Worm (Caenorhabditis elegans) whole organism, young adult: Measurements from ENCODE around the gene F21H7.5.

Experiments used
- ceh-100 ChIP-seq: fragments of 200-800 bp; sonication (Bioruptor generic); IDR thresholded peaks from 2 replicates; pipeline ENCODE4 v1.3.6; 2022; ENCODE audit warnings: missing genetic modification reagents, missing genetic modification characterization, missing compliant biosample characterization
- lin-54 ChIP-seq: fragments of 200-800 bp; sonication (Bioruptor generic); optimal IDR thresholded peaks from 2 replicates; lab custom pipeline; 2018; ENCODE audit warnings: mild to moderate bottlenecking, missing genetic modification characterization, missing compliant biosample characterization
- mel-28 ChIP-seq: sonication (generic microtip); optimal IDR thresholded peaks from 2 replicates; lab custom pipeline; 2016; ENCODE audit warnings: borderline replicate concordance, mild to moderate bottlenecking, missing genetic modification characterization, missing compliant biosample characterization
- nfya-1 ChIP-seq: sonication (generic microtip); optimal IDR thresholded peaks from 2 replicates; lab custom pipeline; 2017; ENCODE audit warnings: antibody characterized with exemption, missing compliant biosample characterization, missing genetic modification characterization, borderline replicate concordance; ENCODE audit not compliant: insufficient read depth
- unc-62 ChIP-seq: fragments of 150-350 bp; optimal IDR thresholded peaks from 2 replicates; lab custom pipeline; 2014; ENCODE audit warnings: missing biosample characterization, missing genetic modification reagents, missing genetic modification characterization

- TF ChIP-seq unc-62 (GFP tag; lab: Kevin White, UChicago) (no peak), lin-54 (GFP tag; lab: Kevin White, UChicago) (no peak), mel-28 (no peak), ceh-100 (GFP tag; lab: Robert Waterston, UW) (no peak), nfya-1 (tag; lab: Kevin White, UChicago) (no peak)
Observed at ce11 chrV:16201730-16202129, 35.6 kb upstream of the F21H7.5 start, which contains the start of gene F11A5.17.
